Fruit fly (Drosophila melanogaster) whole organism, embryonic: ENCODE results near the gene CG10413.

Source experiments
- Bgb ChIP-seq: fragments of 200-800 bp; sonication (Bioruptor generic); IDR thresholded peaks from 2 replicates; pipeline ENCODE4 v1.3.6; 2022; ENCODE audit warnings: missing biosample characterization, missing genetic modification characterization; ENCODE audit not compliant: partially characterized antibody
- CG10147 ChIP-seq: fragments of 200-800 bp; sonication (Bioruptor generic); optimal IDR thresholded peaks from 2 replicates; lab custom pipeline; 2019; ENCODE audit warnings: missing biosample characterization, mild to moderate bottlenecking, missing genetic modification characterization, moderate library complexity
- CG11696 ChIP-seq: fragments of 200-800 bp; sonication (Bioruptor generic); IDR thresholded peaks from 2 replicates; pipeline ENCODE4 v1.3.6; 2022; ENCODE audit warnings: missing biosample characterization, missing genetic modification characterization
- CG12155 ChIP-seq: fragments of 200-800 bp; sonication (Bioruptor generic); optimal IDR thresholded peaks from 3 replicates; lab custom pipeline; 2016; ENCODE audit warnings: missing biosample characterization, missing genetic modification characterization
- CG13775 ChIP-seq: fragments of 200-800 bp; sonication (Bioruptor generic); optimal IDR thresholded peaks from 3 replicates; lab custom pipeline; 2017; ENCODE audit warnings: missing biosample characterization, mild to moderate bottlenecking, missing genetic modification characterization
- CG14441 ChIP-seq: fragments of 200-800 bp; sonication (Bioruptor generic); IDR thresholded peaks from 2 replicates; pipeline ENCODE4 v1.3.6; 2022; ENCODE audit warnings: missing biosample characterization, missing genetic modification characterization
- CG14965 ChIP-seq: fragments of 200-800 bp; sonication (Bioruptor generic); optimal IDR thresholded peaks from 2 replicates; lab custom pipeline; 2016; ENCODE audit warnings: missing biosample characterization, missing genetic modification characterization, borderline replicate concordance
- CG15601 ChIP-seq: fragments of 200-800 bp; sonication (Bioruptor generic); optimal IDR thresholded peaks from 3 replicates; lab custom pipeline; 2019; ENCODE audit warnings: missing biosample characterization, mild to moderate bottlenecking, missing genetic modification characterization, moderate library complexity
- CG16815 ChIP-seq: fragments of 200-800 bp; sonication (Bioruptor generic); optimal IDR thresholded peaks from 3 replicates; lab custom pipeline; 2017; ENCODE audit warnings: missing biosample characterization, mild to moderate bottlenecking, missing genetic modification characterization
- CG17359 ChIP-seq: fragments of 200-800 bp; sonication (Bioruptor generic); optimal IDR thresholded peaks from 3 replicates; lab custom pipeline; 2018; ENCODE audit warnings: missing biosample characterization, mild to moderate bottlenecking, missing genetic modification characterization, moderate library complexity
- CG17361 ChIP-seq: fragments of 200-800 bp; sonication (Bioruptor generic); IDR thresholded peaks from 3 replicates; pipeline ENCODE4 v1.3.6; 2022; ENCODE audit warnings: missing biosample characterization, missing genetic modification characterization
- CG17829 ChIP-seq: fragments of 200-800 bp; optimal IDR thresholded peaks from 2 replicates; lab custom pipeline; 2019; ENCODE audit warnings: missing biosample characterization, mild to moderate bottlenecking, missing genetic modification characterization, moderate library complexity
- CG17912 ChIP-seq: fragments of 200-800 bp; sonication (Bioruptor generic); optimal IDR thresholded peaks from 2 replicates; lab custom pipeline; 2018; ENCODE audit warnings: missing biosample characterization, mild to moderate bottlenecking, missing genetic modification characterization
- CG1792 ChIP-seq: fragments of 200-800 bp; sonication (Bioruptor generic); optimal IDR thresholded peaks from 2 replicates; lab custom pipeline; 2016; ENCODE audit warnings: missing biosample characterization, missing genetic modification characterization
- CG2712 ChIP-seq: fragments of 200-800 bp; optimal IDR thresholded peaks from 3 replicates; lab custom pipeline; 2019; ENCODE audit warnings: missing biosample characterization, mild to moderate bottlenecking, missing genetic modification characterization, moderate library complexity
- CG30020 ChIP-seq: fragments of 200-800 bp; optimal IDR thresholded peaks from 2 replicates; lab custom pipeline; 2019; ENCODE audit warnings: missing biosample characterization, mild to moderate bottlenecking, missing genetic modification characterization, moderate library complexity
- CG4360 ChIP-seq: fragments of 200-800 bp; sonication (Bioruptor generic); IDR thresholded peaks from 2 replicates; pipeline ENCODE4 v1.3.6; 2022; ENCODE audit warnings: missing biosample characterization, missing genetic modification characterization
- CG6791 ChIP-seq: fragments of 200-800 bp; sonication (Bioruptor generic); IDR thresholded peaks from 3 replicates; pipeline ENCODE4 v1.3.6; 2022; ENCODE audit warnings: missing biosample characterization, missing genetic modification characterization; ENCODE audit not compliant: partially characterized antibody
- CG7786 ChIP-seq: fragments of 200-800 bp; sonication (Bioruptor generic); optimal IDR thresholded peaks from 2 replicates; lab custom pipeline; 2016; ENCODE audit warnings: missing biosample characterization, missing genetic modification characterization
- CG9876 ChIP-seq: fragments of 200-800 bp; sonication (Bioruptor generic); optimal IDR thresholded peaks from 2 replicates; lab custom pipeline; 2016; ENCODE audit warnings: missing biosample characterization, missing genetic modification characterization
- Dbx ChIP-seq: fragments of 200-800 bp; sonication (Bioruptor generic); IDR thresholded peaks from 3 replicates; pipeline ENCODE4 v1.3.6; 2022; ENCODE audit warnings: missing biosample characterization, missing genetic modification characterization
- Dll ChIP-seq: fragments of 200-800 bp; sonication (Bioruptor generic); IDR thresholded peaks from 4 replicates; pipeline ENCODE4 v1.3.6; 2022; ENCODE audit warnings: missing biosample characterization, missing genetic modification characterization; ENCODE audit not compliant: partially characterized antibody
- H15 ChIP-seq: fragments of 200-800 bp; sonication (Bioruptor generic); IDR thresholded peaks from 3 replicates; pipeline ENCODE4 v1.3.6; 2022; ENCODE audit warnings: missing biosample characterization, missing genetic modification characterization
- HLH54F ChIP-seq: fragments of 200-800 bp; sonication (Bioruptor generic); optimal IDR thresholded peaks from 3 replicates; lab custom pipeline; 2016; ENCODE audit warnings: missing biosample characterization, missing genetic modification characterization
- Hey ChIP-seq: fragments of 200-800 bp; sonication (Bioruptor generic); optimal IDR thresholded peaks from 3 replicates; lab custom pipeline; 2018; ENCODE audit warnings: missing biosample characterization, mild to moderate bottlenecking, missing genetic modification characterization
- Lpt ChIP-seq: fragments of >200 bp; optimal IDR thresholded peaks from 2 replicates; lab custom pipeline; 2018; ENCODE audit warnings: missing biosample characterization, missing genetic modification characterization
- Usf ChIP-seq: fragments of 200-800 bp; sonication (Bioruptor generic); optimal IDR thresholded peaks from 2 replicates; lab custom pipeline; 2017; ENCODE audit warnings: missing genotype, missing biosample characterization, missing genetic modification characterization
- gcm ChIP-seq: fragments of 200-800 bp; sonication (Bioruptor generic); optimal IDR thresholded peaks from 2 replicates; lab custom pipeline; 2019; ENCODE audit warnings: missing biosample characterization, mild to moderate bottlenecking, missing genetic modification characterization, moderate library complexity
- gcm2 ChIP-seq: fragments of 200-800 bp; sonication (Bioruptor generic); optimal IDR thresholded peaks from 2 replicates; lab custom pipeline; 2016; ENCODE audit warnings: missing biosample characterization, missing genetic modification characterization
- hbn ChIP-seq: fragments of 200-800 bp; sonication (Bioruptor generic); IDR thresholded peaks from 2 replicates; pipeline ENCODE4 v1.3.6; 2022; ENCODE audit warnings: missing biosample characterization, missing genetic modification characterization; ENCODE audit not compliant: partially characterized antibody
- her ChIP-seq: fragments of 200-800 bp; sonication (Bioruptor generic); optimal IDR thresholded peaks from 2 replicates; lab custom pipeline; 2016; ENCODE audit warnings: missing biosample characterization, missing genetic modification characterization
- hth ChIP-seq: fragments of >200 bp; optimal IDR thresholded peaks from 2 replicates; lab custom pipeline; 2017; ENCODE audit warnings: inconsistent platforms
- jumu ChIP-seq: fragments of 200-800 bp; sonication (Bioruptor generic); optimal IDR thresholded peaks from 3 replicates; lab custom pipeline; 2016; ENCODE audit warnings: missing biosample characterization, missing genetic modification characterization
- kay ChIP-seq: fragments of 200-800 bp; sonication (Bioruptor generic); optimal IDR thresholded peaks from 2 replicates; lab custom pipeline; 2016; ENCODE audit warnings: missing biosample characterization, missing genetic modification characterization
- kni ChIP-seq: fragments of 200-800 bp; sonication (Bioruptor generic); optimal IDR thresholded peaks from 3 replicates; lab custom pipeline; 2017; ENCODE audit warnings: mild to moderate bottlenecking, missing biosample characterization, missing genetic modification reagents, missing genetic modification characterization
- ranshi ChIP-seq: fragments of 200-800 bp; sonication (Bioruptor generic); IDR thresholded peaks from 2 replicates; pipeline ENCODE4 v1.3.6; 2022; ENCODE audit warnings: missing biosample characterization, missing genetic modification characterization
- row ChIP-seq: fragments of 200-800 bp; sonication (Bioruptor generic); IDR thresholded peaks from 3 replicates; pipeline ENCODE4 v1.3.6; 2022; ENCODE audit warnings: missing biosample characterization, missing genetic modification characterization
- salm ChIP-seq: fragments of 200-800 bp; sonication (Bioruptor generic); optimal IDR thresholded peaks from 2 replicates; lab custom pipeline; 2018; ENCODE audit warnings: missing biosample characterization, mild to moderate bottlenecking, missing genetic modification characterization
- seq ChIP-seq: fragments of 200-800 bp; sonication (Bioruptor generic); IDR thresholded peaks from 2 replicates; pipeline ENCODE4 v1.3.6; 2022; ENCODE audit warnings: missing biosample characterization, missing genetic modification characterization
- tin ChIP-seq: fragments of 200-800 bp; sonication (Bioruptor generic); optimal IDR thresholded peaks from 3 replicates; lab custom pipeline; 2016; ENCODE audit warnings: missing biosample characterization, missing genetic modification characterization
- tna ChIP-seq: fragments of 200-800 bp; sonication (Bioruptor generic); IDR thresholded peaks from 2 replicates; pipeline ENCODE4 v1.3.6; 2022; ENCODE audit warnings: missing biosample characterization, missing genetic modification characterization; ENCODE audit not compliant: partially characterized antibody
- trh ChIP-seq: fragments of 200-800 bp; sonication (Bioruptor generic); optimal IDR thresholded peaks from 2 replicates; lab custom pipeline; 2016; ENCODE audit warnings: missing biosample characterization, missing genetic modification characterization

The CG10413 gene

dm6 chr2L:18606642-18607041 lies 1.6 kb upstream of the CG10413 start, which contains the start of gene CG10333 (continued):
- TF ChIP-seq row (GFP tag; lab: Robert Waterston, UW): peak; percentile 70
- no peak for TF ChIP-seq CG10147 (GFP tag; lab: Kevin White, UChicago)
- TF ChIP-seq CG30020 (tag; lab: Kevin White, UChicago): peak; percentile 11
- no peak for TF ChIP-seq CG17912 (GFP tag; lab: Kevin White, UChicago)
- no peak for TF ChIP-seq CG15601
- TF ChIP-seq CG14965 (GFP tag; lab: Kevin White, UChicago): no peak
- TF ChIP-seq CG7786: no peak
- TF ChIP-seq HLH54F: no peak
- 0 out of 3 replicates have a peak, but pooled peaks have one; percentile 17 for TF ChIP-seq CG6791 (GFP tag; lab: Robert Waterston, UW)
- no peak for TF ChIP-seq H15 (GFP tag; lab: Robert Waterston, UW)
- TF ChIP-seq trh (GFP tag; lab: Kevin White, UChicago): no peak
- no peak for TF ChIP-seq Dbx
- TF ChIP-seq CG4360 (GFP tag; lab: Robert Waterston, UW): no peak
- no peak for TF ChIP-seq CG11696 (GFP tag; lab: Robert Waterston, UW)
- no peak; the same call in 1 of the 2 replicates for TF ChIP-seq Bgb (GFP tag; lab: Robert Waterston, UW)
- no peak for TF ChIP-seq CG9876 (GFP tag; lab: Kevin White, UChicago)
- no peak for TF ChIP-seq ranshi (GFP tag; lab: Robert Waterston, UW)
- no peak for TF ChIP-seq Usf
- no peak for TF ChIP-seq her (GFP tag; lab: Kevin White, UChicago)
- TF ChIP-seq gcm2 (GFP tag; lab: Kevin White, UChicago): no peak
- no peak for TF ChIP-seq tin (GFP tag; lab: Kevin White, UChicago)
- TF ChIP-seq CG12155: no peak
- no peak for TF ChIP-seq jumu (GFP tag; lab: Kevin White, UChicago)
- no peak for TF ChIP-seq CG14441
- no peak for TF ChIP-seq tna (GFP tag; lab: Robert Waterston, UW)
- TF ChIP-seq hth (lab: Kevin White, UChicago): no peak
- 0 out of 4 replicates have a peak, but pooled peaks have one; percentile 32 for TF ChIP-seq Dll (GFP tag; lab: Robert Waterston, UW)
- TF ChIP-seq CG17361 (GFP tag; lab: Robert Waterston, UW): no peak
- TF ChIP-seq CG16815 (GFP tag; lab: Kevin White, UChicago): no peak
- TF ChIP-seq CG17359 (tag; lab: Kevin White, UChicago): no peak
- TF ChIP-seq CG1792 (GFP tag; lab: Kevin White, UChicago): no peak
- peak; percentile 0 for TF ChIP-seq CG17829 (tag; lab: Kevin White, UChicago)
- TF ChIP-seq kay: no peak
- no peak for TF ChIP-seq Hey
- TF ChIP-seq seq (GFP tag; lab: Robert Waterston, UW): no peak
- no peak for TF ChIP-seq salm (tag; lab: Kevin White, UChicago)
- TF ChIP-seq Lpt (GFP tag; lab: Kevin White, UChicago): no peak
- TF ChIP-seq CG2712 (tag; lab: Kevin White, UChicago): peak; percentile 11
- no peak for TF ChIP-seq gcm (GFP tag; lab: Kevin White, UChicago)
- no peak for TF ChIP-seq CG13775 (GFP tag; lab: Kevin White, UChicago)
- TF ChIP-seq kni (GFP tag; lab: Kevin White, UChicago): no peak
- TF ChIP-seq hbn (GFP tag; lab: Robert Waterston, UW): 0 out of 2 replicates have a peak, but pooled peaks have one; percentile 41
